Worm (Caenorhabditis elegans): Measurements from ENCODE around the gene rsa-2.

rsa-2 gene

ce11 chrIII:11066691-11067090 lies 3.4 kb downstream of the rsa-2 start (continued):
- TF ChIP-seq nhr-23 (tag; optimal IDR thresholded peaks at IDR 0.05): no peak
- no peak for TF ChIP-seq alr-1 (tag; optimal IDR thresholded peaks at IDR 0.05)

- TF ChIP-seq F13H6.1 (tag; optimal IDR thresholded peaks at IDR 0.05) (no peak), mbf-1 (tag; optimal IDR thresholded peaks at IDR 0.05) (no peak), nhr-23 (tag; optimal IDR thresholded peaks at IDR 0.05) (no peak)
These were observed 5.3 kb downstream of the rsa-2 start, which contains the start of gene W09D6.1 for ce11 chrIII:11068553-11068952. Gene W09D6.1, plus strand, starts transcription at chrIII:11068853.

ce11 chrIII:11069265-11069664 lies 6.0 kb downstream of the rsa-2 start:
- TF ChIP-seq elt-1 (tag; optimal IDR thresholded peaks at IDR 0.05): no peak
- TF ChIP-seq ZK546.5 (tag; optimal IDR thresholded peaks at IDR 0.05): no peak
- no peak for TF ChIP-seq nhr-21 (tag; optimal IDR thresholded peaks at IDR 0.05)
- no peak for TF ChIP-seq zag-1 (tag; optimal IDR thresholded peaks at IDR 0.05)
- no peak for TF ChIP-seq nhr-25 (tag; optimal IDR thresholded peaks at IDR 0.05)
- TF ChIP-seq nhr-77 (tag; optimal IDR thresholded peaks at IDR 0.05): no peak
- TF ChIP-seq ceh-16 (tag; optimal IDR thresholded peaks at IDR 0.05): no peak
- TF ChIP-seq ztf-11 (tag; optimal IDR thresholded peaks at IDR 0.05): no peak
- TF ChIP-seq nhr-129 (tag; optimal IDR thresholded peaks at IDR 0.05): no peak
- TF ChIP-seq Y55F3AM.14 (GFP tag; optimal IDR thresholded peaks at IDR 0.05): no peak
- no peak for TF ChIP-seq aly-2 (tag; optimal IDR thresholded peaks at IDR 0.05)

ce11 chrIII:11070210-11070609 lies 6.9 kb downstream of the rsa-2 start:
- no peak for TF ChIP-seq alr-1 (tag; optimal IDR thresholded peaks at IDR 0.05)
- no peak for TF ChIP-seq crh-2 (tag; optimal IDR thresholded peaks at IDR 0.05)
- no peak for TF ChIP-seq nhr-23 (tag; optimal IDR thresholded peaks at IDR 0.05)
- no peak for TF ChIP-seq zag-1 (tag; optimal IDR thresholded peaks at IDR 0.05)
- TF ChIP-seq lin-11 (tag; optimal IDR thresholded peaks at IDR 0.05): no peak
- TF ChIP-seq nhr-129 (tag; optimal IDR thresholded peaks at IDR 0.05): no peak
- TF ChIP-seq aly-2 (tag; optimal IDR thresholded peaks at IDR 0.05): no peak
- TF ChIP-seq elt-3 (tag; optimal IDR thresholded peaks at IDR 0.05): no peak
- no peak for TF ChIP-seq ztf-11 (tag; optimal IDR thresholded peaks at IDR 0.05)

- no peak for TF ChIP-seq nhr-6 (tag; optimal IDR thresholded peaks at IDR 0.05)
These were observed 10.9 kb downstream of the rsa-2 start, which contains the start of gene str-261 for ce11 chrIII:11074214-11074613. Gene str-261, plus strand, starts transcription at chrIII:11074514.

- TF ChIP-seq fos-1 (tag; optimal IDR thresholded peaks at IDR 0.05) (no peak), zag-1 (tag; optimal IDR thresholded peaks at IDR 0.05) (no peak), sma-3 (GFP tag; optimal IDR thresholded peaks at IDR 0.05) (no peak), peb-1 (tag; optimal IDR thresholded peaks at IDR 0.05) (no peak), ama-1 (optimal IDR thresholded peaks at IDR 0.05) (no peak), ztf-11 (tag; optimal IDR thresholded peaks at IDR 0.05) (no peak), nhr-6 (tag; optimal IDR thresholded peaks at IDR 0.05) (no peak), nhr-10 (tag; optimal IDR thresholded peaks at IDR 0.05) (no peak), skn-1 (tag; optimal IDR thresholded peaks at IDR 0.05) (no peak), crh-2 (tag; optimal IDR thresholded peaks at IDR 0.05) (no peak), mbf-1 (tag; optimal IDR thresholded peaks at IDR 0.05) (no peak), nhr-25 (tag; optimal IDR thresholded peaks at IDR 0.05) (no peak), nhr-77 (tag; optimal IDR thresholded peaks at IDR 0.05) (no peak), unc-39 (tag; optimal IDR thresholded peaks at IDR 0.05) (no peak), mab-5 (tag; optimal IDR thresholded peaks at IDR 0.05) (no peak), lin-13 (GFP tag; optimal IDR thresholded peaks at IDR 0.05) (no peak), blmp-1 (tag; optimal IDR thresholded peaks at IDR 0.05; ENCODE audit: insufficient read depth) (no peak), nhr-237 (tag; optimal IDR thresholded peaks at IDR 0.05) (no peak), Y55F3AM.14 (GFP tag; optimal IDR thresholded peaks at IDR 0.05) (no peak), lin-39 (tag; optimal IDR thresholded peaks at IDR 0.05) (no peak)
These were observed 13.5 kb downstream of the rsa-2 start for ce11 chrIII:11076743-11077142.

ce11 chrIII:11077404-11077803 lies 14.1 kb downstream of the rsa-2 start, which contains the start of gene str-246:
Gene str-246, plus strand, starts transcription at chrIII:11077704.
- TF ChIP-seq crh-2 (tag; optimal IDR thresholded peaks at IDR 0.05): no peak
- no peak for TF ChIP-seq ama-1 (optimal IDR thresholded peaks at IDR 0.05)
- TF ChIP-seq mdl-1 (tag; optimal IDR thresholded peaks at IDR 0.05): no peak
- no peak for TF ChIP-seq elt-3 (tag; optimal IDR thresholded peaks at IDR 0.05)
- TF ChIP-seq unc-39 (tag; optimal IDR thresholded peaks at IDR 0.05): no peak
- no peak for TF ChIP-seq R02D3.7 (tag; optimal IDR thresholded peaks at IDR 0.05)
- TF ChIP-seq nhr-23 (tag; optimal IDR thresholded peaks at IDR 0.05): no peak
